Worm (Caenorhabditis elegans) whole organism, L3 larva: ENCODE measurements around the gene ttr-45.

Experiments used
- R02D3.7 ChIP-seq: fragments of 150-350 bp; optimal IDR thresholded peaks from 2 replicates; lab custom pipeline; 2014; ENCODE audit warnings: missing biosample characterization, missing genetic modification characterization
- ama-1 ChIP-seq: fragments of 150-350 bp; optimal IDR thresholded peaks from 2 replicates; lab custom pipeline; 2018
- ceh-16 ChIP-seq: sonication (generic microtip); optimal IDR thresholded peaks from 2 replicates; lab custom pipeline; 2017; ENCODE audit warnings: missing biosample characterization, missing genetic modification characterization
- ceh-28 ChIP-seq: fragments of 150-350 bp; optimal IDR thresholded peaks from 2 replicates; lab custom pipeline; 2014; ENCODE audit warnings: missing biosample characterization, missing genetic modification reagents, missing genetic modification characterization
- ceh-9 ChIP-seq: sonication (generic microtip); optimal IDR thresholded peaks from 2 replicates; lab custom pipeline; 2018; ENCODE audit warnings: missing biosample characterization, missing genetic modification characterization
- egl-5 ChIP-seq: fragments of 150-350 bp; optimal IDR thresholded peaks from 2 replicates; lab custom pipeline; 2017; ENCODE audit warnings: missing biosample characterization, missing genetic modification reagents, missing genetic modification characterization, inconsistent platforms
- eor-1 ChIP-seq, 2 experiments: fragments of 150-350 bp; optimal IDR thresholded peaks; 2 replicates each; lab custom pipeline; 2014 to 2018; ENCODE audit warnings: missing biosample characterization in 2 of 2, missing genetic modification characterization in 2 of 2
- fkh-10 ChIP-seq: sonication (generic microtip); optimal IDR thresholded peaks from 2 replicates; lab custom pipeline; 2017; ENCODE audit warnings: missing biosample characterization, missing genetic modification reagents, missing genetic modification characterization
- jun-1 ChIP-seq: fragments of 150-350 bp; optimal IDR thresholded peaks from 2 replicates; lab custom pipeline; 2014; ENCODE audit warnings: missing biosample characterization, missing genetic modification reagents, missing genetic modification characterization
- lin-15B ChIP-seq: fragments of 150-350 bp; optimal IDR thresholded peaks from 2 replicates; lab custom pipeline; 2014; ENCODE audit warnings: missing biosample characterization, missing genetic modification characterization
- lin-39 ChIP-seq: fragments of 150-350 bp; optimal IDR thresholded peaks from 2 replicates; lab custom pipeline; 2018; ENCODE audit warnings: missing biosample characterization, missing genetic modification reagents, missing genetic modification characterization
- lsy-12 ChIP-seq: sonication (generic microtip); optimal IDR thresholded peaks from 2 replicates; lab custom pipeline; 2016; ENCODE audit warnings: mild to moderate bottlenecking, missing genetic modification characterization, missing compliant biosample characterization
- mdl-1 ChIP-seq: fragments of 150-350 bp; optimal IDR thresholded peaks from 2 replicates; lab custom pipeline; 2014; ENCODE audit warnings: missing biosample characterization, missing genetic modification characterization
- nfya-1 ChIP-seq: sonication (generic microtip); optimal IDR thresholded peaks from 2 replicates; lab custom pipeline; 2017; ENCODE audit warnings: missing genetic modification characterization, mild to moderate bottlenecking, missing compliant biosample characterization, antibody characterized with exemption, moderate library complexity; ENCODE audit not compliant: insufficient read depth
- nhr-12 ChIP-seq: fragments of 150-350 bp; optimal IDR thresholded peaks from 2 replicates; lab custom pipeline; 2014; ENCODE audit warnings: missing biosample characterization, missing genetic modification characterization
- nhr-237 ChIP-seq: fragments of 150-350 bp; optimal IDR thresholded peaks from 2 replicates; lab custom pipeline; 2014; ENCODE audit warnings: missing biosample characterization, missing genetic modification characterization
- nhr-25 ChIP-seq: sonication (generic microtip); optimal IDR thresholded peaks from 2 replicates; lab custom pipeline; 2017; ENCODE audit warnings: missing biosample characterization, missing genetic modification characterization
- nhr-28 ChIP-seq: fragments of 150-350 bp; optimal IDR thresholded peaks from 2 replicates; lab custom pipeline; 2014; ENCODE audit warnings: missing biosample characterization, missing genetic modification characterization
- nhr-67 ChIP-seq: fragments of 150-350 bp; optimal IDR thresholded peaks from 2 replicates; lab custom pipeline; 2014; ENCODE audit warnings: missing biosample characterization, missing genetic modification characterization
- nhr-76 ChIP-seq: fragments of 150-350 bp; sonication (generic microtip); optimal IDR thresholded peaks from 5 replicates; lab custom pipeline; 2014; ENCODE audit warnings: missing biosample characterization, missing genetic modification characterization
- nhr-77 ChIP-seq: fragments of 150-350 bp; optimal IDR thresholded peaks from 2 replicates; lab custom pipeline; 2014; ENCODE audit warnings: missing biosample characterization, missing genetic modification characterization
- pqm-1 ChIP-seq: fragments of 150-350 bp; optimal IDR thresholded peaks from 2 replicates; lab custom pipeline; 2017; ENCODE audit warnings: missing biosample characterization, missing genetic modification characterization, inconsistent platforms
- skn-1 ChIP-seq: fragments of 150-350 bp; optimal IDR thresholded peaks from 2 replicates; lab custom pipeline; 2014; ENCODE audit warnings: missing biosample characterization, missing genetic modification characterization
- unc-39 ChIP-seq: sonication (generic microtip); optimal IDR thresholded peaks from 4 replicates; lab custom pipeline; 2017; ENCODE audit warnings: missing biosample characterization, missing genetic modification characterization
- unc-62 ChIP-seq: fragments of 150-350 bp; sonication (generic microtip); optimal IDR thresholded peaks from 4 replicates; lab custom pipeline; 2014; ENCODE audit warnings: missing biosample characterization, missing genetic modification reagents, missing genetic modification characterization
- ztf-4 ChIP-seq: fragments of 150-350 bp; optimal IDR thresholded peaks from 2 replicates; lab custom pipeline; 2014; ENCODE audit warnings: missing biosample characterization, missing genetic modification characterization

Gene ttr-45

ce11 chrIV:13299648-13300047 lies 45.6 kb downstream of the ttr-45 start:
- no peak for TF ChIP-seq ama-1 (lab: Kevin White, UChicago)
- no peak for TF ChIP-seq pqm-1 (tag; lab: Kevin White, UChicago)
- no peak for TF ChIP-seq nhr-28 (tag; lab: Kevin White, UChicago)
- no peak for TF ChIP-seq egl-5
- no peak for TF ChIP-seq nhr-237 (tag; lab: Kevin White, UChicago)
- no peak for TF ChIP-seq unc-39
- TF ChIP-seq nhr-12 (tag; lab: Kevin White, UChicago) = no peak
- no peak for TF ChIP-seq nhr-25 (tag; lab: Kevin White, UChicago)
- no peak for TF ChIP-seq ceh-9 (tag; lab: Kevin White, UChicago)
- no peak for TF ChIP-seq lsy-12 (tag; lab: Kevin White, UChicago)
- TF ChIP-seq R02D3.7 (tag; lab: Kevin White, UChicago) = no peak

DNA sequence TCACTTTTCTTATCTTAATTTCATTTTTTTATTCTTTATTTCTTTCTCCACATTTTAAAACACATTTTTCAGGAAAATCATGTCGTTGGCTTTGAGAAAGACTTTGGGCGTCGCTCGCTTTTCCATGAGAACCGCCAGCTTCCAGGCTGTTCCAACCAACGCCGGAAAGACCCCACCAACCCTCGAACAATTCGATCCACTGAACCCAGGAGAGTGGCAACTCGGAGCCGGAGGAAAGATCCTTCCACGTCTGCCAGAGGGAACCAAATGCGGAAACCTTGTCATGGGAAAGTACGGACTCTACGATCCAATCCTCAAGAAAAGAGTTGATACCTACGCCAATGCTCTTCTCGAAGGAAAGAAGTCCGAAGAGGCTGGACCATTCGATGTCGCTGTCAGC lies 46.1 kb downstream of the ttr-45 start, which contains the start of gene kdp-1:
TSS of gene kdp-1 (plus strand) at position 80 of the 400 bp plus-strand sequence.
- no peak for TF ChIP-seq skn-1
- TF ChIP-seq ceh-9 (tag; lab: Kevin White, UChicago) = no peak
- TF ChIP-seq, all 47 proteins: peak for 0

DNA sequence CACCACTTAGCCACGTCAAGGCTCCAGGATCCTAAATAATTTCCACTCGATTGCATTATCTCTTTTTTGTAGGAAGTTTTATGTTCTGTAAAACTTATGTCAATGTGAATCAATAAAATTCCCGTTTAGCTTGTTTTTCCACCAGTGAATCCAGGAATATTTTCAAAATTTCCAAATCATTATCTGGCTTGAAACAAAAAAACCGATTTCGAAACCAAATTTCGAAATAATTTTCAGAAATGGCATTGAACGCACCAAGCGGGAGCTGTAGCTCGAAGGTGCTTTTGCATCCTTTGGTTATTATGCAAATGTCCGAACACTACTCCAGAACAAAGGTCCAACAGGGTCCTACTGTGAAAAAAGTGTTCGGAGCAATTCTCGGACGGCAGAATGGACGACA lies 46.6 kb downstream of the ttr-45 start, which contains the start of gene csn-6:
TSS of gene csn-6 (plus strand) at position 234 of the 400 bp plus-strand sequence.
- TF ChIP-seq mdl-1 (tag; lab: Kevin White, UChicago) (no peak), ama-1 (lab: Kevin White, UChicago) (peak; percentile 45)

DNA sequence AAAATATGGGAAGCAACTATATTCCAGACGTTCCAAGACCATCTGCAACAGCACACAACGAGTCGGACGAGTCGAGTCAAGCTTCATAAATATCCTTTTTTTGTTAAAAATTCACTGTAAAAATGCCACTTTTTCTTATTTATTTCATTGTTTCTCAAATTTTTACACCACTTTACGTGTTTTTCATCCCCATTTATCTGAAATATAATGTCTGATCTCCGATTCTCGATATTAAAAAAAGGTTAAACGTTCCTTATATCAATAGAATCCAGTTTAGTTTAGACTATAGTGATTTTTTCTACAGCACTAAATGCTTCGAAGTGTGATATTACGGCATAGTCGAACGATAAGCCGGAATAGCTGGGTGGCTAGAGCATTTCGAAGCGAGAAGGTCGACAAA lies 49.4 kb downstream of the ttr-45 start, which contains the start of gene Y67H2A.7:
TSS of gene Y67H2A.7 (plus strand) at position 301 of the 400 bp plus-strand sequence.
- no peak for TF ChIP-seq nhr-77
- no peak for TF ChIP-seq unc-62 (GFP tag; lab: Kevin White, UChicago)
- no peak for TF ChIP-seq nfya-1 (tag; lab: Kevin White, UChicago)
- no peak for TF ChIP-seq eor-1 (tag; optimal IDR thresholded peaks at IDR 0.05; lab: Kevin White, UChicago)
- no peak for TF ChIP-seq ceh-28 (tag; lab: Kevin White, UChicago)
- TF ChIP-seq nhr-12 (tag; lab: Kevin White, UChicago) = no peak
- TF ChIP-seq ztf-4 (tag; lab: Kevin White, UChicago) = no peak
- no peak for TF ChIP-seq ceh-16 (tag; lab: Kevin White, UChicago)
- no peak for TF ChIP-seq nhr-67
- no peak for TF ChIP-seq fkh-10 (GFP tag; lab: Kevin White, UChicago)
- TF ChIP-seq nhr-76 (tag; lab: Kevin White, UChicago) = no peak
- no peak for TF ChIP-seq nhr-28 (tag; lab: Kevin White, UChicago)
- no peak for TF ChIP-seq lin-15B (tag; lab: Kevin White, UChicago)
- TF ChIP-seq lin-39 (tag; lab: Kevin White, UChicago) = no peak
- TF ChIP-seq jun-1 (tag; lab: Kevin White, UChicago) = no peak

DNA sequence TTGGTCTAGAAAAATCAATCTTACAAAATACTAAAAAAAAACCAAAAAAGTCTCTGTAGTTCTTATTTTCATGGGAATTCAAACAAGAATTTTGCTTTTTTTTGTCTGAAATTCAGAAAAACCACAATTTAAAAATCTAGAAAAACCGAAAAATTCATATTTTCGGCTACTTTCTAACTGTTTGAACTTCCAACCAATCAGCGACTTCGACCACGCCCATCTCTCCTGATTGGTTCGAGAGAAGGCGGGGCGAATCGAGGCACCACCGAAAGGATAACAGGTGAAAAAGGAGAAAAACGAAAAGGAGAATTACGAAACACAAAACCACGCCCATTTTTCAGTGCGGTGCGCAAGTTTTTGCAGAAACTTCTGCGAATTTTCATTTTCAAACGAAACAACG lies 50.8 kb downstream of the ttr-45 start:
- TF ChIP-seq nfya-1 (tag; lab: Kevin White, UChicago) = peak; percentile 76
- no peak for TF ChIP-seq R02D3.7 (tag; lab: Kevin White, UChicago)
- TF ChIP-seq, all 47 proteins: peak for 1
